Fruit fly (Drosophila melanogaster) Kc167 (cell line): Measurements from ENCODE around the gene CG13653.

Experiments
- Myc ChIP-seq: fragments of >200 bp; optimal IDR thresholded peaks from 2 replicates; lab custom pipeline; 2017; ENCODE audit warnings: missing external identifiers
- Sin3A ChIP-seq: fragments of >200 bp; optimal IDR thresholded peaks from 2 replicates; lab custom pipeline; 2018; ENCODE audit warnings: missing external identifiers
- h ChIP-seq: fragments of >200 bp; optimal IDR thresholded peaks from 3 replicates; lab custom pipeline; 2018; ENCODE audit warnings: missing external identifiers
- insv ChIP-seq: fragments of >200 bp; optimal IDR thresholded peaks from 3 replicates; lab custom pipeline; 2018; ENCODE audit warnings: missing external identifiers
- psq ChIP-seq: fragments of >200 bp; optimal IDR thresholded peaks from 2 replicates; lab custom pipeline; 2017; ENCODE audit warnings: missing external identifiers
- ttk ChIP-seq: sonication (Bioruptor generic); optimal IDR thresholded peaks from 2 replicates; lab custom pipeline; 2017; ENCODE audit warnings: missing external identifiers

The CG13653 gene

dm6 chr3R:25181424-25181823 lies 13.9 kb upstream of the CG13653 start:
- TF ChIP-seq insv (lab: Kevin White, UChicago), result no peak
- no peak for TF ChIP-seq psq

dm6 chr3R:25183484-25184442 lies 11.6 kb upstream of the CG13653 start, which contains the start of gene dan:
TSS of gene dan (plus strand) at chr3R:25184383.
- TF ChIP-seq Sin3A (lab: Kevin White, UChicago) (no peak), ttk (lab: Kevin White, UChicago) (no peak), Myc (no peak), insv (lab: Kevin White, UChicago) (no peak), psq (no peak), h (lab: Kevin White, UChicago) (no peak)

- no peak for TF ChIP-seq insv (lab: Kevin White, UChicago)
- TF ChIP-seq ttk (lab: Kevin White, UChicago), result no peak
- TF ChIP-seq Sin3A (lab: Kevin White, UChicago), result no peak
- no peak for TF ChIP-seq Myc
- no peak for TF ChIP-seq psq
- TF ChIP-seq h (lab: Kevin White, UChicago), result no peak
Measured at dm6 chr3R:25184540-25184939, 10.8 kb upstream of the CG13653 start.

DNA sequence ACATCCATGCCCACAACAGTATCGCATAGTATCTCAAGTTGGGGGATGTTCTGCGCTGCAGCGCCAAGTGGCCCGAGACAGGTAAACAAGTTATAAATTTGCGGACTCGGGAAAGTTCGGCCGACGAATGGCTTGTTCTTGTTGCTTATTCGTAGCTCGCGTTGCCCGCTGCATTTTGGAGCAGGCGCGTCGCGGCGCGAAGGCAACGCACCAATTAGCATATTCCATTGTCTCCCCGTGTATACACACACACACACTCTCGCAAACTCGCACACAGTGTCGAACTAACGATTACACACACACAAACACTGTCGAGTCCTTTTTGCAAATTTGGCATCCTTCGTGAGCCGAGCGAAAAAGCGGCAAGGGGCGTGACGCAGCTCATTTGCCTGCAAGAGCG lies 6.3 kb upstream of the CG13653 start:
- TF ChIP-seq h (lab: Kevin White, UChicago) (no peak), ttk (lab: Kevin White, UChicago) (no peak), Sin3A (lab: Kevin White, UChicago) (no peak), psq (no peak), insv (lab: Kevin White, UChicago) (no peak), Myc (no peak)

dm6 chr3R:25193726-25194204 lies 1.6 kb upstream of the CG13653 start, which contains the start of gene lobo:
TSS of gene lobo (minus strand) at chr3R:25193776.
- TF ChIP-seq ttk (lab: Kevin White, UChicago) (no peak), insv (lab: Kevin White, UChicago) (no peak), h (lab: Kevin White, UChicago) (no peak), psq (no peak), Myc (no peak), Sin3A (lab: Kevin White, UChicago) (no peak)

dm6 chr3R:25199321-25199868 lies 4.1 kb downstream of the CG13653 start, which contains the start of gene CG13654:
TSS of gene CG13654 (plus strand) at chr3R:25199818.
- TF ChIP-seq insv (lab: Kevin White, UChicago), result no peak
- TF ChIP-seq ttk (lab: Kevin White, UChicago), result no peak
- no peak for TF ChIP-seq h (lab: Kevin White, UChicago)
- TF ChIP-seq Myc, result no peak
- no peak for TF ChIP-seq psq
- no peak for TF ChIP-seq Sin3A (lab: Kevin White, UChicago)

DNA sequence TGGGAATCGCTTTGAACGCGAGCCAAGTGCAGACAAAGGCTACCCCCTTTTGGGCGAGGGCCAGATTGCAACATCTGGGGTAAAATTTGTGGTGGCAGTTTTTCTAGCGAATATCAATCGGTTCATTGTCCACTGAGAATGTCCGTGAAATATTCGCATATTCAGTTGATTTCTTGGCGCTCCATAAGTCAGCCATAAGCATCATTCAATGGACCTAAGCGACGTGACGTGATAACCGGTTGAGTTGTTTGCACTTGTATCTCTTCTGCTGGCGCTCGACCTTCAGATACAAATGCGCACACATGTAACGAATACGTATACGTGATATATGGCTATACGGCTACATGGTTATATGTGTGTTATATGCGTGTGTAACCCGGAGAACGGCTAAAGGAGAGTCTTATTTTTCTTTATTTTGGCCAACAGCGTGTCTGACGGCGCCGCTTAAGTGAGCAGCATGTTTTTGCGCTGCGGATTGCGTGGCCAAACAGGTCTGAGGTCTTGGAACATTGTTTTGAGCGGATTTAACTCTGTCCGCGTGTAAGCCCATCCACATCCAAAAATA lies 10.2 kb downstream of the CG13653 start:
- no peak for TF ChIP-seq psq
- TF ChIP-seq ttk (lab: Kevin White, UChicago), result no peak
- TF ChIP-seq h (lab: Kevin White, UChicago), result no peak
- no peak for TF ChIP-seq Sin3A (lab: Kevin White, UChicago)
- no peak for TF ChIP-seq Myc
- no peak for TF ChIP-seq insv (lab: Kevin White, UChicago)

DNA sequence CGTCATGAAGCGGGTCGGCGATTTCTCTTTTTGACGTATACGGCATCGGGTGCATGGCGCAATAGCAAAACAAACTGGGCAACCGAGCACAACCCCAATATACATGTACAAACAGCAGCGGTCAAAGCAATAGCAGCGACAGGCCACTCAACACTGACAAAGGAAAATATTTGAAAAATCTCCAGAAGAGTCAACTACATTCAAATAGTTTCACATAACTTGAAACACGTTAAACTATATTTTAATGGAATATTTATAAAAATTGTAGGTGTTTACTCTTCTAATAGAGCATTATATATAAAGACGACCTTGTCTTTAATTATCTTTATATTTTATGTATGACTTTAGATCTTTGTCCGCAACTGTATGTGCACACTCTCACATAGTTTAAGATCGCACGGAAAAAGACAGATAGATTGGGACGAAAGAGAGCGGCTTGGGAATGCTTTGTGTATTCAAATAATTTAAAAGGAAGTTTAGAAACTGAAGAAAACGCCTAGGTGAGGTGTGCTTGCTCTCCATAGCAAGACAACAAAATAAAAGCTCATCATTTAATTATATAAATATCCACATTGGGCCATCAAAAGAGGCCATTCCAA lies 12.2 kb downstream of the CG13653 start:
- TF ChIP-seq ttk (lab: Kevin White, UChicago) (no peak), psq (no peak), h (lab: Kevin White, UChicago) (no peak), Sin3A (lab: Kevin White, UChicago) (no peak), Myc (no peak), insv (lab: Kevin White, UChicago) (no peak)

- TF ChIP-seq h (lab: Kevin White, UChicago) (no peak), ttk (lab: Kevin White, UChicago) (no peak), insv (lab: Kevin White, UChicago) (no peak), Myc (no peak), Sin3A (lab: Kevin White, UChicago) (no peak), psq (no peak)
Measured at dm6 chr3R:25208042-25208766, 12.9 kb downstream of the CG13653 start, which contains the start of gene Cad96Ca. TSS of gene Cad96Ca (minus strand) at chr3R:25208283.

- TF ChIP-seq ttk (lab: Kevin White, UChicago) (no peak), psq (no peak), insv (lab: Kevin White, UChicago) (no peak), Sin3A (lab: Kevin White, UChicago) (no peak), Myc (no peak), h (lab: Kevin White, UChicago) (no peak)
Measured at dm6 chr3R:25208767-25209075, 13.4 kb downstream of the CG13653 start.

DNA sequence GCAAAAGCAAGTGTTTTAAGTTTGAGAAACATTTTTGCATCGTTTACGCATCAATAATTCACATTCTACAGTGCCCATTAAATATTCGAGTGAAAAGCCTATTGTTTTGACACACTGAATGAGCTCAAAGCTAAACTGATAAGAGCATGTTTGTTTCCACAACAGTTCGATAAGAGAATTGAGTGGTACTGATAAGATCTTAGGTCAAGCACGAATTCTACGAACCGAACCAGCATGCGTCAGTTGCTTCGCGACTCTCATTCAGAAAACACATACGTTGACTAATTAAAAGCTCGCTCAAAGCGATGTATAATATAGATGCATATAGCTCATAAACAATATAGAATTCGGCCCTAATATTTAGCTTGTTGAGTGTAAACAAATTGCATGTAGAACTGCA lies 13.9 kb downstream of the CG13653 start:
- TF ChIP-seq h (lab: Kevin White, UChicago), result no peak
- TF ChIP-seq insv (lab: Kevin White, UChicago), result no peak
- no peak for TF ChIP-seq Myc
- TF ChIP-seq ttk (lab: Kevin White, UChicago), result no peak
- no peak for TF ChIP-seq Sin3A (lab: Kevin White, UChicago)
- TF ChIP-seq psq, result no peak
